Worm (Caenorhabditis elegans): ENCODE data around the gene M01F1.9.

DNA sequence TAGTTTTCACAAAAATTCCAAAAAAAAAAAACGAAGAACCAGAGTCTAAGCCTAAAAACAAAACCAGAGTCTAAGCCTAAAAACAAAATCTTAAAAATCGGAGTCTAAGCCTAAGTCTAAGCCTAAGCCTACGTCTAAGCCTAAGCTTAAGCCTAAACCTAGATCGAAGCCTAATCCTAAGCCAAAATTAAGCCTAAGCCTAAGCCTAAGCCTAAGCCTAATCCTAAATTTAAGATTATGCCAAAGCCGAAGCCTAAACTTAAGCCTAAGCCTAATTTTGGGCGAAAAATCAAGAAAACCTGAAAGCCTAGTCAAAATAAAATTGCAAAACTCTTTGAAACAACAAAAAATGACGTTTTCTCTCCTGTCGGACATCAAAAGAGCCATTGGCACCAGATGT, 21.5 kb downstream of the M01F1.9 start:
- TF ChIP-seq ceh-82 (tag; optimal IDR thresholded peaks at IDR 0.05) = no peak
- TF ChIP-seq ctbp-1 (GFP tag; IDR thresholded peaks at IDR 0.05) = no peak
- no peak for TF ChIP-seq R02D3.7 (tag; optimal IDR thresholded peaks at IDR 0.05)
- no peak for TF ChIP-seq nhr-10 (tag; optimal IDR thresholded peaks at IDR 0.05)
- TF ChIP-seq daf-8 (GFP tag; IDR thresholded peaks at IDR 0.05) = no peak
- no peak for TF ChIP-seq nhr-41 (GFP tag; IDR thresholded peaks at IDR 0.05)
- no peak for TF ChIP-seq fkh-10 (GFP tag; optimal IDR thresholded peaks at IDR 0.05)
- no peak for TF ChIP-seq dve-1 (tag; optimal IDR thresholded peaks at IDR 0.05; ENCODE audit: insufficient read depth)
- TF ChIP-seq tag-97 (GFP tag; IDR thresholded peaks at IDR 0.05) = no peak
- TF ChIP-seq zag-1 (tag; optimal IDR thresholded peaks at IDR 0.05) = no peak
- TF ChIP-seq skn-1 (tag; optimal IDR thresholded peaks at IDR 0.05) = no peak

All from whole organism, L4 larva.